Fruit fly (Drosophila melanogaster): ENCODE results near the gene osa.
A peak's percentile ranks its signal among the peaks of the same experiment; 100 is the strongest.

Gene osa

dm6 chr3R:17680639-17681302 is 37.4 kb downstream of the osa start (continued):
- no peak for TF ChIP-seq ss (GFP tag; optimal IDR thresholded peaks at IDR 0.05)
- peak; percentile 80 for TF ChIP-seq CG32006 (GFP tag; optimal IDR thresholded peaks at IDR 0.05)
- peak; percentile 24 for TF ChIP-seq Lpt (GFP tag; optimal IDR thresholded peaks at IDR 0.05)
- peak; percentile 56 for TF ChIP-seq lz (GFP tag; optimal IDR thresholded peaks at IDR 0.05)
- peak; percentile 39 for TF ChIP-seq acj6 (GFP tag; optimal IDR thresholded peaks at IDR 0.05)
- peak; percentile 17 for TF ChIP-seq Sox14 (GFP tag; optimal IDR thresholded peaks at IDR 0.05)
- TF ChIP-seq CG9139 (GFP tag; optimal IDR thresholded peaks at IDR 0.05), result no peak
- TF ChIP-seq Ets21C (GFP tag; optimal IDR thresholded peaks at IDR 0.05), result peak; percentile 38
- TF ChIP-seq Ets96B (tag; optimal IDR thresholded peaks at IDR 0.05), result peak; percentile 3
- TF ChIP-seq Sox15 (GFP tag; optimal IDR thresholded peaks at IDR 0.05), result peak; percentile 31
- peak; percentile 48 for TF ChIP-seq pdm3 (GFP tag; optimal IDR thresholded peaks at IDR 0.05)
- TF ChIP-seq net (GFP tag; optimal IDR thresholded peaks at IDR 0.05), result peak; percentile 53
- no peak for TF ChIP-seq fkh (GFP tag; optimal IDR thresholded peaks at IDR 0.05)

DNA sequence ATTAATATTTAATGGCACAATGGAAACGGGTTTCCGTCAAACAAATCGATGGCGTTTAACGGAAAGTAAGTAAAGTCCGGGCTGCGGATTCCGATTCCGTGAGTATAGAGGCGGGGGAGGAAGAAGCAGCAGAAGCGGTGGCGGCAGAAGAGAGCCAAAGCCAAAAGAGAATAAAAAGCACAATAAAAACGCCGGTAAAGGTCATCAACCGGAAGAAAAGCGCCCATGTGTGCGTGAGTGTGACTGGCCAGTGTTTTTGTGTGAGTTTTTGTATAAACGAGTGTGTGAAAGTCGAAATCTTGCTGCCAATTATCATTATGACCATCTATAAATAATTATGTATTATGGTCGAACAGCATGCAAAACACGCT is 37.9 kb downstream of the osa start:
- peak; percentile 11 for TF ChIP-seq Blimp-1 (GFP tag; optimal IDR thresholded peaks at IDR 0.05)
- TF ChIP-seq dsx (GFP tag; optimal IDR thresholded peaks at IDR 0.05; ENCODE audit: poor library complexity, severe bottlenecking), result no peak
- no peak for TF ChIP-seq CG4318 (GFP tag; optimal IDR thresholded peaks at IDR 0.05)
- no peak for TF ChIP-seq Sox102F (GFP tag; optimal IDR thresholded peaks at IDR 0.05)
- TF ChIP-seq svp (GFP tag), result peak; percentile 75
- TF ChIP-seq CG34406 (GFP tag; optimal IDR thresholded peaks at IDR 0.05), result no peak
- no peak for TF ChIP-seq CG15336 (GFP tag; IDR thresholded peaks at IDR 0.05)
- no peak for TF ChIP-seq pdm3 (GFP tag; optimal IDR thresholded peaks at IDR 0.05)
- no peak for TF ChIP-seq fd85E (GFP tag; optimal IDR thresholded peaks at IDR 0.05)
- no peak for TF ChIP-seq acj6 (GFP tag; optimal IDR thresholded peaks at IDR 0.05)
- TF ChIP-seq vri (GFP tag; optimal IDR thresholded peaks at IDR 0.05), result no peak
- no peak for TF ChIP-seq CG16779 (tag; optimal IDR thresholded peaks at IDR 0.05)
- no peak for TF ChIP-seq CG6792 (GFP tag; optimal IDR thresholded peaks at IDR 0.05)
- no peak for TF ChIP-seq CG8119 (GFP tag; IDR thresholded peaks at IDR 0.05)
- no peak for TF ChIP-seq Hr39 (GFP tag; optimal IDR thresholded peaks at IDR 0.05)
- TF ChIP-seq cyc (GFP tag; optimal IDR thresholded peaks at IDR 0.05), result no peak

DNA sequence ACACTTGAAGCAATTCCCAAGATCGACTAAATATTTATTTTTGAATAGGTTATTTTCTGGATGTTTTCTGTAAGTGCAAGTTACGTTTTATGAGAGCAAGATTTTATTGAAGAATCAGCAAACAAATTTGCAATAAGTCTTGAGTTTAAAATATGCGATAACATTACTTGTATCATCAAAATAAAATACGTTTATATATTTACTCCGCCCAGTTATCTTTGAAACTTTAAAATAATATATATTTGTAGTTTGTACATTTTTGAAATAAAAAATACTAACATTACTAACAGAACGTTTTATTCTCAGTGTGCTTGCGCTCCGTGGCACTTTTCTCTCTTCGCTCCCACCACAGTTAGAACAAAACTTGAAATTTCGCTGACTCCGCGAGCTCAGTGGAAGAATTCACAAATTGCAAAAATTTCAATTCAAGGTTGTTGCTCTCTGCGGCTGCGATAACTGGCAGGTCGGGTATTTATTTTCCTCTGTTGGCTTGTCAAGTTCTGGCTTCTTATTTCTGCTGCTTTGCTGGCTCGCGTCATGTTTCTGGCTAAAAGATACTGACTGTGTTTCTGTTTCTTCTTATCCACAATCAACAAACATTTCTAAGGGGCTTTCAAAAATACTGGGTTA is 38.7 kb downstream of the osa start:
- no peak; the same call in 2 of the 3 replicates for TF ChIP-seq eg (GFP tag; IDR thresholded peaks at IDR 0.05)
- TF ChIP-seq CG8319 (GFP tag; optimal IDR thresholded peaks at IDR 0.05), result peak; percentile 69
- peak; percentile 90 for TF ChIP-seq net (GFP tag; optimal IDR thresholded peaks at IDR 0.05)
- peak; percentile 86 for TF ChIP-seq acj6 (GFP tag; optimal IDR thresholded peaks at IDR 0.05)
- peak; percentile 83 for TF ChIP-seq CG8632 (GFP tag; optimal IDR thresholded peaks at IDR 0.05)
- TF ChIP-seq CG7368 (GFP tag; optimal IDR thresholded peaks at IDR 0.05), result peak; percentile 77
- TF ChIP-seq CG4318 (GFP tag; optimal IDR thresholded peaks at IDR 0.05), result no peak
- peak; percentile 77 for TF ChIP-seq fd59A (GFP tag; optimal IDR thresholded peaks at IDR 0.05)
- TF ChIP-seq Sox14 (GFP tag; optimal IDR thresholded peaks at IDR 0.05), result peak; percentile 89
- peak; percentile 90 for TF ChIP-seq CG3919 (GFP tag; optimal IDR thresholded peaks at IDR 0.05)
- peak; percentile 86 for TF ChIP-seq CG11762 (GFP tag; optimal IDR thresholded peaks at IDR 0.05; ENCODE audit: insufficient read depth)
- TF ChIP-seq Eip93F (GFP tag; optimal IDR thresholded peaks at IDR 0.05), result peak; percentile 90
- peak; percentile 89 for TF ChIP-seq CG10631 (GFP tag; optimal IDR thresholded peaks at IDR 0.05)
- TF ChIP-seq topi (GFP tag; optimal IDR thresholded peaks at IDR 0.05), result peak; percentile 92
- TF ChIP-seq Sox102F (GFP tag; optimal IDR thresholded peaks at IDR 0.05), result peak; percentile 90
- TF ChIP-seq Eip75B (GFP tag; optimal IDR thresholded peaks at IDR 0.05), result peak; percentile 86
- peak; percentile 84 for TF ChIP-seq vri (GFP tag; optimal IDR thresholded peaks at IDR 0.05)
- TF ChIP-seq CG1621 (tag; optimal IDR thresholded peaks at IDR 0.05), result peak; percentile 53
- TF ChIP-seq CG6854 (GFP tag; optimal IDR thresholded peaks at IDR 0.05), result peak; percentile 89
- 0 out of 2 replicates have a peak, but pooled peaks have one; percentile 60 for TF ChIP-seq CG11294 (GFP tag; IDR thresholded peaks at IDR 0.05)
- TF ChIP-seq CG3032 (tag; optimal IDR thresholded peaks at IDR 0.05), result peak; percentile 80
- peak; percentile 82 for TF ChIP-seq CG10669 (GFP tag; optimal IDR thresholded peaks at IDR 0.05)
- peak; percentile 95 for TF ChIP-seq CG32006 (GFP tag; optimal IDR thresholded peaks at IDR 0.05)
- peak; percentile 79 for TF ChIP-seq CG6163 (GFP tag; IDR thresholded peaks at IDR 0.05)
- TF ChIP-seq CG6792 (GFP tag; optimal IDR thresholded peaks at IDR 0.05), result peak; percentile 87
- TF ChIP-seq Sox15 (GFP tag; optimal IDR thresholded peaks at IDR 0.05), result peak; percentile 75
- peak; percentile 90 for TF ChIP-seq achi (GFP tag; optimal IDR thresholded peaks at IDR 0.05)
- peak; percentile 70 for TF ChIP-seq Gug (GFP tag; IDR thresholded peaks at IDR 0.05)
- TF ChIP-seq pdm3 (GFP tag; optimal IDR thresholded peaks at IDR 0.05), result peak; percentile 51
